Worm (Caenorhabditis elegans): ENCODE measurements around the gene tub-1.

- TF ChIP-seq nhr-12 (tag; optimal IDR thresholded peaks at IDR 0.05): no peak
- no peak for TF ChIP-seq ama-1 (optimal IDR thresholded peaks at IDR 0.05)
- no peak for TF ChIP-seq elt-3 (tag; optimal IDR thresholded peaks at IDR 0.05)
Observed at ce11 chrII:8127794-8128193, 29.0 kb downstream of the tub-1 start.

All from whole organism, L3 larva.